Fruit fly (Drosophila melanogaster) whole organism, embryonic: ENCODE results near the gene Eip63E.

Experiments used
- ATbp ChIP-seq: fragments of 200-800 bp; sonication (Bioruptor generic); optimal IDR thresholded peaks from 2 replicates; lab custom pipeline; 2017; ENCODE audit warnings: missing biosample characterization, mild to moderate bottlenecking, missing genetic modification characterization, missing genetic modification reagents
- Ada2b ChIP-seq: fragments of 200-800 bp; sonication (Bioruptor generic); IDR thresholded peaks from 2 replicates; pipeline ENCODE4 v1.3.6; 2022; ENCODE audit warnings: missing biosample characterization, missing genetic modification characterization
- Antp ChIP-seq: fragments of 200-800 bp; sonication (Bioruptor generic); optimal IDR thresholded peaks from 3 replicates; lab custom pipeline; 2016; ENCODE audit warnings: missing biosample characterization, missing genetic modification characterization
- BEAF-32 ChIP-seq: fragments of 200-800 bp; sonication (Bioruptor generic); optimal IDR thresholded peaks from 3 replicates; lab custom pipeline; 2017; ENCODE audit warnings: missing biosample characterization, missing genetic modification characterization, mild to moderate bottlenecking, moderate library complexity, missing genetic modification reagents
- C15 ChIP-seq: fragments of 200-800 bp; sonication (Bioruptor generic); IDR thresholded peaks from 3 replicates; pipeline ENCODE4 v1.3.6; 2022; ENCODE audit warnings: missing biosample characterization, missing genetic modification characterization
- CG10431 ChIP-seq: fragments of 200-800 bp; sonication (Bioruptor generic); optimal IDR thresholded peaks from 3 replicates; lab custom pipeline; 2018; ENCODE audit warnings: missing biosample characterization, mild to moderate bottlenecking, missing genetic modification characterization
- CG11085 ChIP-seq: fragments of 200-800 bp; sonication (Bioruptor generic); IDR thresholded peaks from 2 replicates; pipeline ENCODE4 v1.3.6; 2022; ENCODE audit warnings: missing biosample characterization, missing genetic modification characterization
- CG11247 ChIP-seq: fragments of 200-800 bp; sonication (Bioruptor generic); IDR thresholded peaks from 2 replicates; pipeline ENCODE4 v1.3.6; 2022; ENCODE audit warnings: missing biosample characterization, missing genetic modification characterization
- CG12236 ChIP-seq: fragments of 200-800 bp; sonication (Bioruptor generic); optimal IDR thresholded peaks from 2 replicates; lab custom pipeline; 2016; ENCODE audit warnings: missing biosample characterization, missing genetic modification characterization
- CG13775 ChIP-seq: fragments of 200-800 bp; sonication (Bioruptor generic); optimal IDR thresholded peaks from 3 replicates; lab custom pipeline; 2017; ENCODE audit warnings: missing biosample characterization, mild to moderate bottlenecking, missing genetic modification characterization
- CG13894 ChIP-seq: fragments of 200-800 bp; sonication (Bioruptor generic); optimal IDR thresholded peaks from 3 replicates; lab custom pipeline; 2018; ENCODE audit warnings: missing biosample characterization, mild to moderate bottlenecking, missing genetic modification characterization, moderate library complexity
- CG17612 ChIP-seq: fragments of 200-800 bp; sonication (Bioruptor generic); IDR thresholded peaks from 2 replicates; pipeline ENCODE4 v1.3.6; 2022; ENCODE audit warnings: missing biosample characterization, missing genetic modification characterization
- CG18619 ChIP-seq: fragments of 200-800 bp; sonication (Bioruptor generic); optimal IDR thresholded peaks from 3 replicates; lab custom pipeline; 2017; ENCODE audit warnings: missing biosample characterization, mild to moderate bottlenecking, missing genetic modification characterization
- CG31224 ChIP-seq: fragments of 200-800 bp; sonication (Bioruptor generic); IDR thresholded peaks from 2 replicates; pipeline ENCODE4 v1.3.6; 2022; ENCODE audit warnings: missing biosample characterization, missing genetic modification characterization
- CG32767 ChIP-seq: fragments of 200-800 bp; sonication (Bioruptor generic); IDR thresholded peaks from 2 replicates; pipeline ENCODE4 v1.3.6; 2022; ENCODE audit warnings: missing biosample characterization, missing genetic modification characterization
- CG4854 ChIP-seq: fragments of 200-800 bp; sonication (Bioruptor generic); optimal IDR thresholded peaks from 2 replicates; lab custom pipeline; 2016; ENCODE audit warnings: missing biosample characterization, missing genetic modification characterization, inconsistent platforms
- CG5953 ChIP-seq: fragments of 200-800 bp; sonication (Bioruptor generic); IDR thresholded peaks from 2 replicates; pipeline ENCODE4 v1.3.6; 2022; ENCODE audit warnings: missing biosample characterization, missing genetic modification characterization
- CG9609 ChIP-seq: fragments of 200-800 bp; sonication (Bioruptor generic); optimal IDR thresholded peaks from 3 replicates; lab custom pipeline; 2016; ENCODE audit warnings: missing biosample characterization, missing genetic modification characterization
- CG9876 ChIP-seq: fragments of 200-800 bp; sonication (Bioruptor generic); optimal IDR thresholded peaks from 2 replicates; lab custom pipeline; 2016; ENCODE audit warnings: missing biosample characterization, missing genetic modification characterization
- CkIIα-i1 ChIP-seq: fragments of 200-800 bp; sonication (Bioruptor generic); IDR thresholded peaks from 2 replicates; pipeline ENCODE4 v1.3.6; 2022; ENCODE audit warnings: missing biosample characterization, missing genetic modification characterization
- Dad ChIP-seq: fragments of 200-800 bp; sonication (Bioruptor generic); optimal IDR thresholded peaks from 3 replicates; lab custom pipeline; 2016; ENCODE audit warnings: missing biosample characterization, missing genetic modification characterization
- Dip2 ChIP-seq: fragments of 200-800 bp; sonication (Bioruptor generic); IDR thresholded peaks from 2 replicates; pipeline ENCODE4 v1.3.6; 2022; ENCODE audit warnings: missing biosample characterization, missing genetic modification characterization
- Doc3 ChIP-seq: fragments of 200-800 bp; sonication (Bioruptor generic); IDR thresholded peaks from 3 replicates; pipeline ENCODE4 v1.3.6; 2022; ENCODE audit warnings: missing biosample characterization, missing genetic modification characterization; ENCODE audit not compliant: partially characterized antibody
- E2f2 ChIP-seq: fragments of 200-800 bp; sonication (Bioruptor generic); IDR thresholded peaks from 2 replicates; pipeline ENCODE4 v1.3.6; 2022; ENCODE audit warnings: missing biosample characterization, missing genetic modification characterization
- Fer1 ChIP-seq: fragments of 200-800 bp; sonication (Bioruptor generic); optimal IDR thresholded peaks from 2 replicates; lab custom pipeline; 2017; ENCODE audit warnings: missing biosample characterization, mild to moderate bottlenecking, missing genetic modification characterization
- H2.0 ChIP-seq: fragments of 200-800 bp; sonication (Bioruptor generic); IDR thresholded peaks from 2 replicates; pipeline ENCODE4 v1.3.6; 2022; ENCODE audit warnings: missing biosample characterization, missing genetic modification characterization
- HHEX ChIP-seq: fragments of 200-800 bp; sonication (Bioruptor generic); optimal IDR thresholded peaks from 3 replicates; lab custom pipeline; 2017; ENCODE audit warnings: missing biosample characterization, mild to moderate bottlenecking, missing genetic modification characterization, missing genetic modification reagents
- HLH4C ChIP-seq: fragments of 200-800 bp; sonication (Bioruptor generic); IDR thresholded peaks from 3 replicates; pipeline ENCODE4 v1.3.6; 2022; ENCODE audit warnings: missing biosample characterization, missing genetic modification characterization; ENCODE audit not compliant: partially characterized antibody
- Hr3 ChIP-seq: fragments of 200-800 bp; sonication (Bioruptor generic); optimal IDR thresholded peaks from 3 replicates; lab custom pipeline; 2016; ENCODE audit warnings: missing biosample characterization, missing genetic modification characterization
- Hr51 ChIP-seq, 2 experiments: fragments of 200-800 bp; sonication (Bioruptor generic); optimal IDR thresholded peaks; 2 replicates in 1 of 2; 3 replicates in 1 of 2; lab custom pipeline; 2016 to 2018; ENCODE audit warnings: missing biosample characterization in 2 of 2, missing genetic modification characterization in 2 of 2, mild to moderate bottlenecking in 1 of 2, moderate library complexity in 1 of 2
- MBD-R2 ChIP-seq: fragments of 200-800 bp; sonication (Bioruptor generic); IDR thresholded peaks from 2 replicates; pipeline ENCODE4 v1.3.6; 2022; ENCODE audit warnings: missing biosample characterization, missing genetic modification characterization
- NK7.1 ChIP-seq: fragments of 200-800 bp; sonication (Bioruptor generic); optimal IDR thresholded peaks from 3 replicates; lab custom pipeline; 2016; ENCODE audit warnings: missing biosample characterization, missing genetic modification characterization
- Six4 ChIP-seq: fragments of 200-800 bp; sonication (Bioruptor generic); optimal IDR thresholded peaks from 2 replicates; lab custom pipeline; 2016; ENCODE audit warnings: missing biosample characterization, missing genetic modification characterization
- Taf1 ChIP-seq: fragments of 200-800 bp; sonication (Bioruptor generic); IDR thresholded peaks from 2 replicates; pipeline ENCODE4 v1.3.6; 2022; ENCODE audit warnings: missing biosample characterization, missing genetic modification characterization
- Usf ChIP-seq: fragments of 200-800 bp; sonication (Bioruptor generic); optimal IDR thresholded peaks from 2 replicates; lab custom pipeline; 2017; ENCODE audit warnings: missing genotype, missing biosample characterization, missing genetic modification characterization
- dmrt99B ChIP-seq: fragments of 200-800 bp; sonication (Bioruptor generic); optimal IDR thresholded peaks from 2 replicates; lab custom pipeline; 2018; ENCODE audit warnings: missing biosample characterization, mild to moderate bottlenecking, missing genetic modification characterization, moderate library complexity
- gt ChIP-seq: fragments of 200-800 bp; sonication (Bioruptor generic); IDR thresholded peaks from 2 replicates; pipeline ENCODE4 v1.3.6; 2022; ENCODE audit warnings: missing biosample characterization, missing genetic modification characterization
- jumu ChIP-seq: fragments of 200-800 bp; sonication (Bioruptor generic); optimal IDR thresholded peaks from 3 replicates; lab custom pipeline; 2016; ENCODE audit warnings: missing biosample characterization, missing genetic modification characterization
- oc ChIP-seq: fragments of 200-800 bp; sonication (Bioruptor generic); optimal IDR thresholded peaks from 2 replicates; lab custom pipeline; 2018; ENCODE audit warnings: missing biosample characterization, mild to moderate bottlenecking, missing genetic modification characterization, moderate library complexity
- org-1 ChIP-seq: fragments of 200-800 bp; sonication (Bioruptor generic); optimal IDR thresholded peaks from 2 replicates; lab custom pipeline; 2017; ENCODE audit warnings: missing biosample characterization, missing genetic modification characterization
- peb ChIP-seq: fragments of 200-800 bp; sonication (Bioruptor generic); IDR thresholded peaks from 2 replicates; pipeline ENCODE4 v1.3.6; 2022; ENCODE audit warnings: missing biosample characterization, missing genetic modification characterization
- phol ChIP-seq: fragments of 200-800 bp; sonication (Bioruptor generic); optimal IDR thresholded peaks from 3 replicates; lab custom pipeline; 2018; ENCODE audit warnings: missing biosample characterization, mild to moderate bottlenecking, missing genetic modification characterization, moderate library complexity
- pnt ChIP-seq: fragments of 200-800 bp; sonication (Bioruptor generic); optimal IDR thresholded peaks from 3 replicates; lab custom pipeline; 2016; ENCODE audit warnings: missing biosample characterization, missing genetic modification characterization
- rib ChIP-seq: fragments of 200-800 bp; sonication (Bioruptor generic); IDR thresholded peaks from 2 replicates; pipeline ENCODE4 v1.3.6; 2022; ENCODE audit warnings: missing biosample characterization, missing genetic modification characterization
- sc ChIP-seq, 3 experiments: fragments of >200 bp in 2 of 3; fragments of 200-800 bp in 1 of 3; sonication (Bioruptor generic) in 1 of 3; optimal IDR thresholded peaks; 2 replicates in 2 of 3; 3 replicates in 1 of 3; lab custom pipeline; 2017; ENCODE audit warnings: mild to moderate bottlenecking in 1 of 3, missing biosample characterization in 1 of 3, missing genetic modification characterization in 1 of 3, missing genetic modification reagents in 1 of 3
- sim ChIP-seq: fragments of 200-800 bp; sonication (Bioruptor generic); IDR thresholded peaks from 2 replicates; pipeline ENCODE4 v1.3.6; 2022; ENCODE audit warnings: missing biosample characterization, missing genetic modification characterization
- sna ChIP-seq: fragments of 200-800 bp; sonication (Bioruptor generic); IDR thresholded peaks from 2 replicates; pipeline ENCODE4 v1.3.6; 2022; ENCODE audit warnings: missing biosample characterization, missing genetic modification characterization; ENCODE audit not compliant: partially characterized antibody
- tup ChIP-seq: fragments of 200-800 bp; sonication (Bioruptor generic); optimal IDR thresholded peaks from 2 replicates; lab custom pipeline; 2016; ENCODE audit warnings: missing biosample characterization, mild to moderate bottlenecking, missing genetic modification characterization, moderate library complexity
- vnd ChIP-seq: fragments of 200-800 bp; sonication (Bioruptor generic); IDR thresholded peaks from 3 replicates; pipeline ENCODE4 v1.3.6; 2022; ENCODE audit warnings: missing biosample characterization, missing genetic modification characterization; ENCODE audit not compliant: partially characterized antibody
- yki ChIP-seq: fragments of >200 bp; optimal IDR thresholded peaks from 3 replicates; lab custom pipeline; 2018

Eip63E gene

dm6 chr3L:3626069-3626468, 110.5 kb downstream of the Eip63E start, which contains the start of gene dar1 (continued):
- TF ChIP-seq vnd (GFP tag; lab: Robert Waterston, UW) (0 out of 3 replicates have a peak, but pooled peaks have one; percentile 21), CG17612 (GFP tag; lab: Robert Waterston, UW) (no peak), org-1 (no peak), Hr3 (GFP tag; lab: Kevin White, UChicago) (no peak), BEAF-32 (GFP tag; lab: Kevin White, UChicago) (no peak), dmrt99B (no peak), E2f2 (GFP tag; lab: Robert Waterston, UW) (no peak), Ada2b (no peak), MBD-R2 (GFP tag; lab: Robert Waterston, UW) (no peak), Usf (GFP tag; lab: Kevin White, UChicago) (no peak), CG11085 (no peak), jumu (GFP tag; lab: Kevin White, UChicago) (no peak), CG9609 (no peak), Taf1 (GFP tag; lab: Robert Waterston, UW) (no peak), CkIIα-i1 (GFP tag; lab: Robert Waterston, UW) (no peak), CG9876 (no peak), gt (GFP tag; lab: Robert Waterston, UW) (no peak), CG10431 (GFP tag; lab: Kevin White, UChicago) (no peak), pnt (GFP tag; lab: Kevin White, UChicago) (no peak), sc (optimal IDR thresholded peaks at IDR 0.05; lab: Kevin White, UChicago) (no peak), sc (GFP tag; optimal IDR thresholded peaks at IDR 0.05; lab: Kevin White, UChicago) (no peak)

dm6 chr3L:3632500-3633183, 117.1 kb downstream of the Eip63E start:
- TF ChIP-seq Hr3 (GFP tag; lab: Kevin White, UChicago) (peak; percentile 90), tup (GFP tag; lab: Kevin White, UChicago) (no peak), Dad (GFP tag; lab: Kevin White, UChicago) (no peak), CG13775 (GFP tag; lab: Kevin White, UChicago) (peak; percentile 86), HHEX (GFP tag; lab: Kevin White, UChicago) (peak; percentile 80), sim (GFP tag; lab: Robert Waterston, UW) (0 out of 2 replicates have a peak, but pooled peaks have one; percentile 36), sna (GFP tag; lab: Robert Waterston, UW) (no peak), phol (tag; lab: Kevin White, UChicago) (peak; percentile 71), rib (GFP tag; lab: Robert Waterston, UW) (peak; percentile 60), CG31224 (GFP tag; lab: Robert Waterston, UW) (peak; percentile 84), oc (peak; percentile 1), CG32767 (GFP tag; lab: Robert Waterston, UW) (peak; percentile 85), Doc3 (GFP tag; lab: Robert Waterston, UW) (no peak), ATbp (GFP tag; lab: Kevin White, UChicago) (peak; percentile 79), yki (no peak), Dip2 (peak; percentile 50), CG11247 (GFP tag; lab: Robert Waterston, UW) (peak; percentile 78), CG13894 (tag; lab: Kevin White, UChicago) (peak; percentile 32), H2.0 (peak; percentile 89), CG12236 (GFP tag; lab: Kevin White, UChicago) (no peak), HLH4C (no peak), CG4854 (no peak), C15 (GFP tag; lab: Robert Waterston, UW) (0 out of 3 replicates have a peak, but pooled peaks have one; percentile 72), CG18619 (peak; percentile 93), Six4 (GFP tag; lab: Kevin White, UChicago) (peak; percentile 51), NK7.1 (GFP tag; lab: Kevin White, UChicago) (no peak), Antp (GFP tag; lab: Kevin White, UChicago) (peak; percentile 13), Fer1 (GFP tag; lab: Kevin White, UChicago) (peak; percentile 85), CG5953 (GFP tag; lab: Robert Waterston, UW) (peak; percentile 75), Hr51 (GFP tag; optimal IDR thresholded peaks at IDR 0.05; lab: Kevin White, UChicago) (peak in 1 of 2 experiments; percentile 90), peb (GFP tag; lab: Robert Waterston, UW) (peak; percentile 69; the same call in 1 of the 2 replicates)
